Fruit fly (Drosophila melanogaster): ENCODE data around the gene NetA.
A peak's percentile ranks its signal among the peaks of the same experiment; 100 is the strongest.

Gene NetA

DNA sequence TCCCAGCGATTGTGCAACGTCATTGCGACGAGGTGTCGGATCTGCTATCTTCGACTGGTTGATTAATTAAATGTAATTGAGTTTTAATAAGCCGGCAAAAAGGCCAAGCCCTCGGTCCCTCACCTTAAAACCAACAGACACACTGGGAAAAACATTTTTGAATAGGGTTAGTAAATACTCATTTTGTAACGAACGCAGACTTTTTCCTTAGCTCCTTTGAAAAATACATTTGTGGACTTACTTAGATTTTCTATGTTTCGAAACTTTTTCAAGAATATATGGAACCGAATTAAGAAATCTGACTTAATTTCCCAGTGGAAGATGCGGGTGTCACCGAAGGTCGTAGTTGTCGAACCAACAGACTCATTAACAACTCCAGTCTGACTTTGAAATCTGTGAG lies 19.5 kb downstream of the NetA start:
- TF ChIP-seq dysf (GFP tag; IDR thresholded peaks at IDR 0.05): peak; percentile 39; the same call in 2 of the 3 replicates
- no peak for TF ChIP-seq pan (optimal IDR thresholded peaks at IDR 0.05)
- peak in 1 of 2 experiments; percentile 69 for TF ChIP-seq pan (GFP tag; optimal IDR thresholded peaks at IDR 0.05 in 1 of 2, IDR thresholded peaks at IDR 0.05 in 1 of 2)
- TF ChIP-seq hkb (optimal IDR thresholded peaks at IDR 0.05): no peak
- TF ChIP-seq hkb (GFP tag; IDR thresholded peaks at IDR 0.05): peak; percentile 11
- TF ChIP-seq ase (GFP tag; IDR thresholded peaks at IDR 0.05): peak; percentile 54; the same call in 1 of the 3 replicates
- TF ChIP-seq Neu2 (GFP tag; optimal IDR thresholded peaks at IDR 0.05; ENCODE audit: borderline replicate concordance): no peak
- peak; percentile 40; the same call in 1 of the 2 replicates for TF ChIP-seq ap (GFP tag; IDR thresholded peaks at IDR 0.05)
- TF ChIP-seq bowl (GFP tag; IDR thresholded peaks at IDR 0.05): 0 out of 2 replicates have a peak, but pooled peaks have one; percentile 33
- no peak for TF ChIP-seq prd (optimal IDR thresholded peaks at IDR 0.05)
- peak; percentile 52; the same call in 2 of the 3 replicates for TF ChIP-seq prd (GFP tag; IDR thresholded peaks at IDR 0.05)
- TF ChIP-seq CG10366 (GFP tag; IDR thresholded peaks at IDR 0.05): peak; percentile 62
- peak; percentile 64 for TF ChIP-seq sisA (GFP tag; IDR thresholded peaks at IDR 0.05)
- TF ChIP-seq CG4404 (GFP tag; IDR thresholded peaks at IDR 0.05): no peak
- 0 out of 2 replicates have a peak, but pooled peaks have one; percentile 9 for TF ChIP-seq danr (GFP tag; IDR thresholded peaks at IDR 0.05)
- TF ChIP-seq CG4730 (GFP tag; IDR thresholded peaks at IDR 0.05): peak; percentile 25; the same call in 1 of the 2 replicates
- peak; percentile 21; the same call in 1 of the 2 replicates for TF ChIP-seq CG5953 (GFP tag; IDR thresholded peaks at IDR 0.05)
- TF ChIP-seq Oaz (GFP tag; IDR thresholded peaks at IDR 0.05): peak; percentile 64
- peak; percentile 65; the same call in 1 of the 2 replicates for TF ChIP-seq CG14441 (GFP tag; IDR thresholded peaks at IDR 0.05)
- TF ChIP-seq Sox102F (GFP tag; optimal IDR thresholded peaks at IDR 0.05): peak; percentile 11
- peak; percentile 73 for TF ChIP-seq Ets65A (GFP tag)
- peak; percentile 31; the same call in 1 of the 2 replicates for TF ChIP-seq CG32772 (GFP tag; IDR thresholded peaks at IDR 0.05)
- TF ChIP-seq NC2β (GFP tag; optimal IDR thresholded peaks at IDR 0.05): no peak
- TF ChIP-seq sens (GFP tag): peak; percentile 20
- peak; percentile 40; the same call in 1 of the 2 replicates for TF ChIP-seq CG14667 (GFP tag; IDR thresholded peaks at IDR 0.05)
- 0 out of 2 replicates have a peak, but pooled peaks have one; percentile 6 for TF ChIP-seq CG10959 (GFP tag; IDR thresholded peaks at IDR 0.05)
- peak; percentile 65 for TF ChIP-seq HLH3B (GFP tag; IDR thresholded peaks at IDR 0.05)
- peak; percentile 43; the same call in 1 of the 2 replicates for TF ChIP-seq CG31441 (GFP tag; IDR thresholded peaks at IDR 0.05)
- peak; percentile 52; the same call in 2 of the 3 replicates for TF ChIP-seq ci (GFP tag; IDR thresholded peaks at IDR 0.05)
- 0 out of 2 replicates have a peak, but pooled peaks have one; percentile 36 for TF ChIP-seq CG7372 (GFP tag; IDR thresholded peaks at IDR 0.05)
- TF ChIP-seq Optix (GFP tag; IDR thresholded peaks at IDR 0.05): peak; percentile 49; the same call in 1 of the 3 replicates
- peak; percentile 26; the same call in 1 of the 3 replicates for TF ChIP-seq Aef1 (GFP tag; IDR thresholded peaks at IDR 0.05)
- TF ChIP-seq Hmx (GFP tag; optimal IDR thresholded peaks at IDR 0.05): no peak
- peak; percentile 40; the same call in 1 of the 2 replicates for TF ChIP-seq CG6689 (GFP tag; IDR thresholded peaks at IDR 0.05)
- TF ChIP-seq CG34422 (GFP tag; IDR thresholded peaks at IDR 0.05): no peak
- no peak for TF ChIP-seq chn (GFP tag; optimal IDR thresholded peaks at IDR 0.05)
- peak; percentile 55 for TF ChIP-seq Ada2b (GFP tag; IDR thresholded peaks at IDR 0.05)
- no peak for TF ChIP-seq corto (GFP tag; optimal IDR thresholded peaks at IDR 0.05)
- no peak for TF ChIP-seq ato (GFP tag; IDR thresholded peaks at IDR 0.05; ENCODE audit: partially characterized antibody)
- 0 out of 2 replicates have a peak, but pooled peaks have one; percentile 6 for TF ChIP-seq slbo (GFP tag; IDR thresholded peaks at IDR 0.05)
- TF ChIP-seq Gsc (GFP tag; IDR thresholded peaks at IDR 0.05): peak; percentile 22; the same call in 1 of the 2 replicates
- TF ChIP-seq CG17361 (GFP tag; IDR thresholded peaks at IDR 0.05): peak; percentile 34; the same call in 1 of the 3 replicates
- TF ChIP-seq CG32767 (GFP tag; IDR thresholded peaks at IDR 0.05): 0 out of 2 replicates have a peak, but pooled peaks have one; percentile 20
- TF ChIP-seq vvl (GFP tag; IDR thresholded peaks at IDR 0.05): peak; percentile 52
- peak; percentile 25; the same call in 1 of the 2 replicates for TF ChIP-seq E2f1 (GFP tag; IDR thresholded peaks at IDR 0.05)
- no peak for TF ChIP-seq Lim3 (GFP tag; IDR thresholded peaks at IDR 0.05)
- TF ChIP-seq esg (GFP tag; conservative IDR thresholded peaks at IDR 0.05): peak; percentile 50
- TF ChIP-seq E2f2 (GFP tag; IDR thresholded peaks at IDR 0.05): no peak
- peak; percentile 63 for TF ChIP-seq Xrp1 (GFP tag; IDR thresholded peaks at IDR 0.05)
- TF ChIP-seq otp (GFP tag; IDR thresholded peaks at IDR 0.05): peak; percentile 41; the same call in 1 of the 3 replicates
- peak; percentile 64 for TF ChIP-seq stc (GFP tag; IDR thresholded peaks at IDR 0.05)
- peak; percentile 37; the same call in 1 of the 2 replicates for TF ChIP-seq CG14014 (GFP tag; IDR thresholded peaks at IDR 0.05)
- peak; percentile 17; the same call in 1 of the 2 replicates for TF ChIP-seq klu (GFP tag; IDR thresholded peaks at IDR 0.05)
